Worm (Caenorhabditis elegans) whole organism, L3 larva: Measurements from ENCODE around the gene C54F6.19.

Source experiments
- R02D3.7 ChIP-seq: fragments of 150-350 bp; optimal IDR thresholded peaks from 2 replicates; lab custom pipeline; 2014; ENCODE audit warnings: missing biosample characterization, missing genetic modification characterization
- ZK546.5 ChIP-seq: sonication (generic microtip); optimal IDR thresholded peaks from 2 replicates; lab custom pipeline; 2017; ENCODE audit warnings: missing biosample characterization, missing genetic modification characterization
- aly-2 ChIP-seq: fragments of 150-350 bp; optimal IDR thresholded peaks from 2 replicates; lab custom pipeline; 2014; ENCODE audit warnings: missing biosample characterization, missing genetic modification characterization
- ama-1 ChIP-seq: fragments of 150-350 bp; optimal IDR thresholded peaks from 2 replicates; lab custom pipeline; 2018
- ceh-16 ChIP-seq: sonication (generic microtip); optimal IDR thresholded peaks from 2 replicates; lab custom pipeline; 2017; ENCODE audit warnings: missing biosample characterization, missing genetic modification characterization
- ceh-28 ChIP-seq: fragments of 150-350 bp; optimal IDR thresholded peaks from 2 replicates; lab custom pipeline; 2014; ENCODE audit warnings: missing biosample characterization, missing genetic modification reagents, missing genetic modification characterization
- ceh-82 ChIP-seq: fragments of 150-350 bp; optimal IDR thresholded peaks from 2 replicates; lab custom pipeline; 2014; ENCODE audit warnings: missing biosample characterization, missing genetic modification characterization
- ceh-9 ChIP-seq: sonication (generic microtip); optimal IDR thresholded peaks from 2 replicates; lab custom pipeline; 2018; ENCODE audit warnings: missing biosample characterization, missing genetic modification characterization
- daf-12 ChIP-seq: fragments of 150-350 bp; optimal IDR thresholded peaks from 2 replicates; lab custom pipeline; 2014; ENCODE audit warnings: missing biosample characterization, missing genetic modification reagents, missing genetic modification characterization
- egl-27 ChIP-seq: sonication (generic microtip); optimal IDR thresholded peaks from 4 replicates; lab custom pipeline; 2017; ENCODE audit warnings: missing biosample characterization, missing genetic modification reagents, missing genetic modification characterization
- elt-2 ChIP-seq: sonication (generic microtip); optimal IDR thresholded peaks from 2 replicates; lab custom pipeline; 2016; ENCODE audit warnings: missing genetic modification reagents, mild to moderate bottlenecking, missing genetic modification characterization, missing compliant biosample characterization
- fkh-10 ChIP-seq: sonication (generic microtip); optimal IDR thresholded peaks from 2 replicates; lab custom pipeline; 2017; ENCODE audit warnings: missing biosample characterization, missing genetic modification reagents, missing genetic modification characterization
- fkh-2 ChIP-seq: fragments of 150-350 bp; optimal IDR thresholded peaks from 2 replicates; lab custom pipeline; 2014; ENCODE audit warnings: missing biosample characterization, missing genetic modification reagents, missing genetic modification characterization
- jun-1 ChIP-seq: fragments of 150-350 bp; optimal IDR thresholded peaks from 2 replicates; lab custom pipeline; 2014; ENCODE audit warnings: missing biosample characterization, missing genetic modification reagents, missing genetic modification characterization
- lin-15B ChIP-seq: fragments of 150-350 bp; optimal IDR thresholded peaks from 2 replicates; lab custom pipeline; 2014; ENCODE audit warnings: missing biosample characterization, missing genetic modification characterization
- lin-39 ChIP-seq: fragments of 150-350 bp; optimal IDR thresholded peaks from 2 replicates; lab custom pipeline; 2018; ENCODE audit warnings: missing biosample characterization, missing genetic modification reagents, missing genetic modification characterization
- lsy-12 ChIP-seq: sonication (generic microtip); optimal IDR thresholded peaks from 2 replicates; lab custom pipeline; 2016; ENCODE audit warnings: mild to moderate bottlenecking, missing genetic modification characterization, missing compliant biosample characterization
- mdl-1 ChIP-seq: fragments of 150-350 bp; optimal IDR thresholded peaks from 2 replicates; lab custom pipeline; 2014; ENCODE audit warnings: missing biosample characterization, missing genetic modification characterization
- mml-1 ChIP-seq: fragments of 150-350 bp; sonication (generic microtip); optimal IDR thresholded peaks from 3 replicates; lab custom pipeline; 2014; ENCODE audit warnings: missing biosample characterization, missing genetic modification characterization
- nhr-11 ChIP-seq: fragments of 150-350 bp; optimal IDR thresholded peaks from 2 replicates; lab custom pipeline; 2014; ENCODE audit warnings: missing biosample characterization, missing genetic modification characterization
- nhr-12 ChIP-seq: fragments of 150-350 bp; optimal IDR thresholded peaks from 2 replicates; lab custom pipeline; 2014; ENCODE audit warnings: missing biosample characterization, missing genetic modification characterization
- nhr-23 ChIP-seq: fragments of 150-350 bp; optimal IDR thresholded peaks from 2 replicates; lab custom pipeline; 2014; ENCODE audit warnings: missing biosample characterization, missing genetic modification reagents, missing genetic modification characterization
- nhr-237 ChIP-seq: fragments of 150-350 bp; optimal IDR thresholded peaks from 2 replicates; lab custom pipeline; 2014; ENCODE audit warnings: missing biosample characterization, missing genetic modification characterization
- nhr-25 ChIP-seq: sonication (generic microtip); optimal IDR thresholded peaks from 2 replicates; lab custom pipeline; 2017; ENCODE audit warnings: missing biosample characterization, missing genetic modification characterization
- nhr-28 ChIP-seq: fragments of 150-350 bp; optimal IDR thresholded peaks from 2 replicates; lab custom pipeline; 2014; ENCODE audit warnings: missing biosample characterization, missing genetic modification characterization
- nhr-76 ChIP-seq: fragments of 150-350 bp; sonication (generic microtip); optimal IDR thresholded peaks from 5 replicates; lab custom pipeline; 2014; ENCODE audit warnings: missing biosample characterization, missing genetic modification characterization
- nhr-77 ChIP-seq: fragments of 150-350 bp; optimal IDR thresholded peaks from 2 replicates; lab custom pipeline; 2014; ENCODE audit warnings: missing biosample characterization, missing genetic modification characterization
- pha-4 ChIP-seq: fragments of 150-350 bp; optimal IDR thresholded peaks from 2 replicates; lab custom pipeline; 2014; ENCODE audit warnings: missing biosample characterization, missing genetic modification reagents, missing genetic modification characterization
- pqm-1 ChIP-seq: fragments of 150-350 bp; optimal IDR thresholded peaks from 2 replicates; lab custom pipeline; 2017; ENCODE audit warnings: missing biosample characterization, missing genetic modification characterization, inconsistent platforms
- sea-2 ChIP-seq: fragments of 150-350 bp; sonication (generic microtip); optimal IDR thresholded peaks from 4 replicates; lab custom pipeline; 2014; ENCODE audit warnings: missing biosample characterization, missing genetic modification reagents, missing genetic modification characterization
- snpc-4 ChIP-seq: fragments of 150-350 bp; optimal IDR thresholded peaks from 2 replicates; lab custom pipeline; 2014; ENCODE audit warnings: missing biosample characterization, missing genetic modification characterization
- tbx-2 ChIP-seq: sonication (generic microtip); optimal IDR thresholded peaks from 2 replicates; lab custom pipeline; 2016; ENCODE audit warnings: mild to moderate bottlenecking, missing genetic modification characterization, missing compliant biosample characterization
- unc-39 ChIP-seq: sonication (generic microtip); optimal IDR thresholded peaks from 4 replicates; lab custom pipeline; 2017; ENCODE audit warnings: missing biosample characterization, missing genetic modification characterization
- unc-62 ChIP-seq: fragments of 150-350 bp; sonication (generic microtip); optimal IDR thresholded peaks from 4 replicates; lab custom pipeline; 2014; ENCODE audit warnings: missing biosample characterization, missing genetic modification reagents, missing genetic modification characterization
- ztf-4 ChIP-seq: fragments of 150-350 bp; optimal IDR thresholded peaks from 2 replicates; lab custom pipeline; 2014; ENCODE audit warnings: missing biosample characterization, missing genetic modification characterization

The C54F6.19 gene

ce11 chrV:7548017-7548416, 2.7 kb downstream of the C54F6.19 start:
- TF ChIP-seq unc-39 (tag; lab: Kevin White, UChicago): no peak
- TF ChIP-seq fkh-10 (GFP tag; lab: Kevin White, UChicago): no peak
- TF ChIP-seq ztf-4: no peak
- TF ChIP-seq daf-12 (tag; lab: Kevin White, UChicago): no peak
- peak; percentile 77 for TF ChIP-seq elt-2
- TF ChIP-seq jun-1 (tag; lab: Kevin White, UChicago): no peak
- TF ChIP-seq aly-2: no peak
- peak; percentile 24 for TF ChIP-seq pha-4 (tag; lab: Kevin White, UChicago)
- TF ChIP-seq sea-2 (GFP tag; lab: Kevin White, UChicago): no peak
- TF ChIP-seq mml-1 (tag; lab: Kevin White, UChicago): no peak
- no peak for TF ChIP-seq R02D3.7 (tag; lab: Kevin White, UChicago)
- peak; percentile 76 for TF ChIP-seq pqm-1 (tag; lab: Kevin White, UChicago)

DNA sequence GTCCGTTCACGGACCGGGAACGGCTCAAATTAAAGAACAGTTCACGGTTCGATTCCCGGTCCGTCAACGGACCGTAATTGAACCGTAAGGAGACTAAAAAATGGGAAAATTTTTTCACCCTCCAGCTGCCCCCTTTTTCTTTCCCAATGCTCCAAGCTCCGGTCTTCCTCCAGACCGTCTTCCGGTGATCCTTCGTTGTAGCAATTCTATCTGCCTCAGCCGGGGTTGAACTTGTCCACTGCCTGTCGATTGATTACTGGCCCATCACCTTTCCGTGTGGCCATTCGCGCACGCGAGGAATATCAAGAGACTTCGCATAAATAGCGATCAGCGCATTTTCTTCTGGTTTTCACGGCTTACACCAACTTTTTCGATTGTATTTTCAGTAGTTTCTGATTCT, 3.2 kb downstream of the C54F6.19 start:
- TF ChIP-seq nhr-25: peak; percentile 2

DNA sequence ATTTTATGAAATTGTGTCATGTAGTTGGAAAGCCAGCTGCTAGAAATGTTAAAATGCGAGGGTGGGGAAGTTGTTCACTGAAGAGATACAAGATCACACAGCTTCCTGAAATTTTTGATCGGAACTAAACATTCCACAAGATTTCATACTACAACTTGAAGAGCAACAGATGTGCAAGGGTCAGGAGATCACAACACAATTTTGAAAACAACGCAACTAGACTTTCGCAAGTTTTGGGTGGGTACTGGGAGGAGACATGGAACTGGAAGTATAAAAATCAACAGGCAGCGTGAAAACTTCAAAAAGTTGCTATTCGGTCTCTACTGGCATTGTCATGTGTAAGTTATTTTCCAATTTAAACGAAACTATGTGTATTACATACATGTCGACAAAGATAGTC, 6.5 kb downstream of the C54F6.19 start, which contains the start of gene F19F10.3:
Gene F19F10.3, plus strand, starts transcription at position 301 of the 400 bp plus-strand sequence.
- TF ChIP-seq nhr-23 (tag; lab: Kevin White, UChicago) (no peak), snpc-4 (tag; lab: Kevin White, UChicago) (no peak), aly-2 (no peak), ceh-82 (tag; lab: Kevin White, UChicago) (no peak)

- TF ChIP-seq ZK546.5 (tag; lab: Kevin White, UChicago) (no peak), ztf-4 (no peak), lsy-12 (tag; lab: Kevin White, UChicago) (no peak), unc-62 (GFP tag; lab: Kevin White, UChicago) (no peak), lin-15B (tag; lab: Kevin White, UChicago) (no peak), nhr-77 (no peak), nhr-76 (no peak), fkh-2 (tag; lab: Kevin White, UChicago) (no peak), nhr-11 (no peak), tbx-2 (tag; lab: Kevin White, UChicago) (no peak), nhr-25 (no peak), ceh-9 (no peak), mdl-1 (tag; lab: Kevin White, UChicago) (no peak), lin-39 (tag; lab: Kevin White, UChicago) (no peak), ceh-28 (tag; lab: Kevin White, UChicago) (no peak), nhr-237 (tag; lab: Kevin White, UChicago) (no peak)
Observed at ce11 chrV:7553873-7554362, 8.6 kb downstream of the C54F6.19 start, which contains the start of gene ttr-10. Gene ttr-10, minus strand, starts transcription at chrV:7553923.

- TF ChIP-seq nhr-25 (no peak), fkh-10 (GFP tag; lab: Kevin White, UChicago) (no peak), ceh-16 (tag; lab: Kevin White, UChicago) (no peak), elt-2 (no peak), ceh-9 (no peak)
Observed at ce11 chrV:7555875-7556274, 10.6 kb downstream of the C54F6.19 start.

DNA sequence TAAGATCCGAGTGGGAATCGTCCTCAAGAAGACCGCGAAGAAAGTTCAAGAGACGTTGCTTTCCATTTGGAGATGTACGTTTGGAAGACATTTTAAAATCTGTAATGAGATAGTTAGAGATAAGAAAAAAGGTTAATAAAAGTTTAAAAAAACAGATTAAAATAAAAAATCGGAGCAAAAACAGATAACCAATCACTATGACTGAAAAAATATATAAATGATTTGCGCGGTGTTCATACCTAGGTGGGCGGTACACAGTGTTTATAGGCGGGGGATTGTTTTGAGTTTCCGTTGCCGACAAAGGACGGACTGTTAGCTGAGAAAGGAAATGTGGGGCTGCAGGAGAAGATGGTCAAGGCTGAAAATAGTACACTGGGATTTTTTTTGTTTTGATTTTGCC, 13.4 kb downstream of the C54F6.19 start, which contains the start of gene ets-7:
Gene ets-7, minus strand, starts transcription at position 101 of the 400 bp plus-strand sequence.
- no peak for TF ChIP-seq egl-27 (tag; lab: Kevin White, UChicago)
- TF ChIP-seq nhr-77: no peak
- TF ChIP-seq pqm-1 (tag; lab: Kevin White, UChicago): no peak
- TF ChIP-seq nhr-12 (tag; lab: Kevin White, UChicago): no peak
- TF ChIP-seq nhr-11: no peak
- no peak for TF ChIP-seq ama-1 (lab: Kevin White, UChicago)
- no peak for TF ChIP-seq nhr-237 (tag; lab: Kevin White, UChicago)
- TF ChIP-seq lsy-12 (tag; lab: Kevin White, UChicago): no peak
- no peak for TF ChIP-seq fkh-2 (tag; lab: Kevin White, UChicago)
- TF ChIP-seq snpc-4 (tag; lab: Kevin White, UChicago): no peak
- no peak for TF ChIP-seq nhr-23 (tag; lab: Kevin White, UChicago)
- TF ChIP-seq ceh-82 (tag; lab: Kevin White, UChicago): no peak
- TF ChIP-seq nhr-28: no peak
- TF ChIP-seq tbx-2 (tag; lab: Kevin White, UChicago): no peak
- no peak for TF ChIP-seq ceh-28 (tag; lab: Kevin White, UChicago)
